In genomic region chrIV:3548315-3548714, ce11 we compare ENCODE assay signal across 3 worm cellular contexts.
TF ChIP-seq lines count a peak whose summit lies in the region.

No protein-coding gene starts in this region.

TF ChIP-seq in whole organism, L1 larva, 84 proteins besides CTCF, POLR2A, EP300 and RAD21 (continued from another document):
- TF ChIP-seq grh-1 (GFP tag; IDR thresholded peaks at IDR 0.05; lab: Robert Waterston, UW): no peak

TF ChIP-seq in whole organism, L2 larva, 48 proteins besides CTCF, POLR2A, EP300 and RAD21 (continued from another document):
- TF ChIP-seq elt-1 (tag; optimal IDR thresholded peaks at IDR 0.05; lab: Kevin White, UChicago) (no peak), unc-55 (GFP tag; optimal IDR thresholded peaks at IDR 0.05; lab: Kevin White, UChicago) (no peak), aly-2 (tag; optimal IDR thresholded peaks at IDR 0.05; lab: Kevin White, UChicago) (no peak), F13H6.1 (tag; optimal IDR thresholded peaks at IDR 0.05; lab: Kevin White, UChicago) (peak; percentile 64)

TF ChIP-seq in whole organism, L4 larva, 104 proteins besides CTCF, POLR2A, EP300 and RAD21 (continued from another document):
- TF ChIP-seq zip-2 (tag; optimal IDR thresholded peaks at IDR 0.05; lab: Kevin White, UChicago) (no peak), F10B5.3 (tag; optimal IDR thresholded peaks at IDR 0.05; lab: Kevin White, UChicago) (peak; percentile 47), nhr-11 (tag; optimal IDR thresholded peaks at IDR 0.05; lab: Kevin White, UChicago) (no peak), dmd-9 (GFP tag; IDR thresholded peaks at IDR 0.05; lab: Robert Waterston, UW) (no peak), ceh-44 (GFP tag; IDR thresholded peaks at IDR 0.05; lab: Robert Waterston, UW) (no peak), hlh-11 (tag; optimal IDR thresholded peaks at IDR 0.05; lab: Kevin White, UChicago) (peak; percentile 63), ztf-11 (tag; optimal IDR thresholded peaks at IDR 0.05; lab: Kevin White, UChicago) (no peak), lim-7 (GFP tag; IDR thresholded peaks at IDR 0.05; lab: Robert Waterston, UW) (no peak), mep-1 (tag; optimal IDR thresholded peaks at IDR 0.05; lab: Kevin White, UChicago) (peak; percentile 50), nhr-6 (tag; optimal IDR thresholded peaks at IDR 0.05; lab: Kevin White, UChicago) (peak; percentile 86), daf-16 (GFP tag; optimal IDR thresholded peaks at IDR 0.05; lab: Kevin White, UChicago) (no peak), daf-16 (tag; optimal IDR thresholded peaks at IDR 0.05; lab: Kevin White, UChicago) (peak; percentile 76), unc-39 (tag; optimal IDR thresholded peaks at IDR 0.05; lab: Kevin White, UChicago) (no peak), nhr-76 (tag; optimal IDR thresholded peaks at IDR 0.05; lab: Kevin White, UChicago) (no peak), zip-11 (GFP tag; IDR thresholded peaks at IDR 0.05; lab: Robert Waterston, UW) (no peak), nhr-102 (tag; optimal IDR thresholded peaks at IDR 0.05; lab: Kevin White, UChicago) (peak; percentile 27), ztf-7 (tag; optimal IDR thresholded peaks at IDR 0.05; lab: Kevin White, UChicago) (no peak), fos-1 (tag; optimal IDR thresholded peaks at IDR 0.05; lab: Kevin White, UChicago) (no peak), dmd-6 (GFP tag; IDR thresholded peaks at IDR 0.05; lab: Robert Waterston, UW) (peak; percentile 25; the same call in 1 of the 2 replicates), aha-1 (tag; lab: Kevin White, UChicago) (no peak), ceh-32 (tag; optimal IDR thresholded peaks at IDR 0.05; lab: Kevin White, UChicago; ENCODE audit: poor library complexity) (no peak), snpc-1.2 (GFP tag; IDR thresholded peaks at IDR 0.05; lab: Robert Waterston, UW) (no peak), mes-2 (tag; optimal IDR thresholded peaks at IDR 0.05; lab: Kevin White, UChicago; ENCODE audit: poor library complexity, severe bottlenecking) (peak; percentile 57), T26A8.4 (GFP tag; IDR thresholded peaks at IDR 0.05; lab: Robert Waterston, UW) (peak; percentile 36; the same call in 1 of the 2 replicates), pha-4 (GFP tag; IDR thresholded peaks at IDR 0.05; lab: Robert Waterston, UW) (no peak), pha-4 (tag; optimal IDR thresholded peaks at IDR 0.05; lab: Kevin White, UChicago) (peak; percentile 63), madf-9 (GFP tag; conservative IDR thresholded peaks at IDR 0.05; lab: Robert Waterston, UW) (no peak)
